Fruit fly (Drosophila melanogaster) whole organism, embryonic: ENCODE data around the gene Bx42.

Experiments used
- Asciz ChIP-seq: fragments of 200-800 bp; sonication (Bioruptor generic); optimal IDR thresholded peaks from 2 replicates; lab custom pipeline; 2017; ENCODE audit warnings: missing biosample characterization, mild to moderate bottlenecking, missing genetic modification characterization, missing genetic modification reagents
- Atf-2 ChIP-seq: fragments of 200-800 bp; sonication (Bioruptor generic); optimal IDR thresholded peaks from 2 replicates; lab custom pipeline; 2016; ENCODE audit warnings: missing biosample characterization, missing genetic modification characterization
- Atf6 ChIP-seq: fragments of 200-800 bp; sonication (Bioruptor generic); IDR thresholded peaks from 2 replicates; pipeline ENCODE4 v1.3.6; 2022; ENCODE audit warnings: missing biosample characterization, missing genetic modification characterization
- Awh ChIP-seq: fragments of 200-800 bp; sonication (Bioruptor generic); IDR thresholded peaks from 2 replicates; pipeline ENCODE4, ENCODE4 v1.3.6; 2022; ENCODE audit warnings: missing biosample characterization, missing genetic modification characterization
- BEAF-32 ChIP-seq: fragments of 200-800 bp; sonication (Bioruptor generic); optimal IDR thresholded peaks from 3 replicates; lab custom pipeline; 2017; ENCODE audit warnings: missing biosample characterization, missing genetic modification characterization, mild to moderate bottlenecking, moderate library complexity, missing genetic modification reagents
- C15 ChIP-seq: fragments of 200-800 bp; sonication (Bioruptor generic); IDR thresholded peaks from 3 replicates; pipeline ENCODE4 v1.3.6; 2022; ENCODE audit warnings: missing biosample characterization, missing genetic modification characterization
- CG10565 ChIP-seq: fragments of 200-800 bp; sonication (Bioruptor generic); optimal IDR thresholded peaks from 3 replicates; lab custom pipeline; 2016; ENCODE audit warnings: missing biosample characterization, mild to moderate bottlenecking, missing genetic modification characterization
- CG15269 ChIP-seq: fragments of 200-800 bp; sonication (Bioruptor generic); optimal IDR thresholded peaks from 2 replicates; lab custom pipeline; 2018; ENCODE audit warnings: missing biosample characterization, mild to moderate bottlenecking, missing genetic modification characterization, moderate library complexity
- CG16813 ChIP-seq: fragments of 200-800 bp; sonication (Bioruptor generic); IDR thresholded peaks from 3 replicates; pipeline ENCODE4 v1.3.6; 2022; ENCODE audit warnings: missing biosample characterization, missing genetic modification characterization; ENCODE audit not compliant: partially characterized antibody
- CG17385 ChIP-seq: fragments of 200-800 bp; sonication (Bioruptor generic); optimal IDR thresholded peaks from 3 replicates; lab custom pipeline; 2018; ENCODE audit warnings: missing biosample characterization, mild to moderate bottlenecking, missing genetic modification characterization
- CG1832 ChIP-seq: fragments of 200-800 bp; sonication (Bioruptor generic); optimal IDR thresholded peaks from 2 replicates; lab custom pipeline; 2017; ENCODE audit warnings: missing biosample characterization, mild to moderate bottlenecking, missing genetic modification characterization, inconsistent platforms
- CG2712 ChIP-seq: fragments of 200-800 bp; optimal IDR thresholded peaks from 3 replicates; lab custom pipeline; 2019; ENCODE audit warnings: missing biosample characterization, mild to moderate bottlenecking, missing genetic modification characterization, moderate library complexity
- CG3065 ChIP-seq: fragments of 200-800 bp; sonication (Bioruptor generic); optimal IDR thresholded peaks from 2 replicates; lab custom pipeline; 2016; ENCODE audit warnings: missing biosample characterization, missing genetic modification characterization
- CG3163 ChIP-seq: fragments of 200-800 bp; sonication (Bioruptor generic); optimal IDR thresholded peaks from 3 replicates; lab custom pipeline; 2016; ENCODE audit warnings: missing biosample characterization, missing genetic modification characterization
- CG6683 ChIP-seq: fragments of 200-800 bp; sonication (Bioruptor generic); optimal IDR thresholded peaks from 2 replicates; lab custom pipeline; 2017; ENCODE audit warnings: missing biosample characterization, mild to moderate bottlenecking, missing genetic modification characterization, missing genetic modification reagents
- CoRest ChIP-seq: fragments of 200-800 bp; sonication (Bioruptor generic); optimal IDR thresholded peaks from 3 replicates; lab custom pipeline; 2018; ENCODE audit warnings: missing biosample characterization, mild to moderate bottlenecking, missing genetic modification characterization, moderate library complexity
- Doc2 ChIP-seq: fragments of 200-800 bp; sonication (Bioruptor generic); IDR thresholded peaks from 2 replicates; pipeline ENCODE4 v1.3.6; 2022; ENCODE audit warnings: missing biosample characterization, missing genetic modification characterization
- Fer1 ChIP-seq: fragments of 200-800 bp; sonication (Bioruptor generic); optimal IDR thresholded peaks from 2 replicates; lab custom pipeline; 2017; ENCODE audit warnings: missing biosample characterization, mild to moderate bottlenecking, missing genetic modification characterization
- Fer3 ChIP-seq: fragments of 200-800 bp; sonication (Bioruptor generic); optimal IDR thresholded peaks from 2 replicates; lab custom pipeline; 2018; ENCODE audit warnings: missing biosample characterization, mild to moderate bottlenecking, missing genetic modification characterization, moderate library complexity
- HLH54F ChIP-seq: fragments of 200-800 bp; sonication (Bioruptor generic); optimal IDR thresholded peaks from 3 replicates; lab custom pipeline; 2016; ENCODE audit warnings: missing biosample characterization, missing genetic modification characterization
- Hey ChIP-seq: fragments of 200-800 bp; sonication (Bioruptor generic); optimal IDR thresholded peaks from 3 replicates; lab custom pipeline; 2018; ENCODE audit warnings: missing biosample characterization, mild to moderate bottlenecking, missing genetic modification characterization
- Hmr ChIP-seq: fragments of 200-800 bp; sonication (Bioruptor generic); optimal IDR thresholded peaks from 3 replicates; lab custom pipeline; 2017; ENCODE audit warnings: mild to moderate bottlenecking, missing biosample characterization, missing genetic modification reagents, missing genetic modification characterization
- Lpt ChIP-seq: fragments of >200 bp; optimal IDR thresholded peaks from 2 replicates; lab custom pipeline; 2018; ENCODE audit warnings: missing biosample characterization, missing genetic modification characterization
- MBD-R2 ChIP-seq: fragments of 200-800 bp; sonication (Bioruptor generic); IDR thresholded peaks from 2 replicates; pipeline ENCODE4 v1.3.6; 2022; ENCODE audit warnings: missing biosample characterization, missing genetic modification characterization
- MESR4 ChIP-seq: fragments of 200-800 bp; sonication (Bioruptor generic); optimal IDR thresholded peaks from 2 replicates; lab custom pipeline; 2018; ENCODE audit warnings: missing biosample characterization, mild to moderate bottlenecking, missing genetic modification characterization, moderate library complexity
- Mad ChIP-seq: fragments of 200-800 bp; sonication (Bioruptor generic); optimal IDR thresholded peaks from 2 replicates; lab custom pipeline; 2016; ENCODE audit warnings: missing biosample characterization, missing genetic modification characterization
- NFAT ChIP-seq: fragments of 200-800 bp; sonication (Bioruptor generic); IDR thresholded peaks from 2 replicates; pipeline ENCODE4 v1.3.6; 2022; ENCODE audit warnings: missing biosample characterization, missing genetic modification characterization
- Neu2 ChIP-seq: fragments of 200-800 bp; sonication (Bioruptor generic); optimal IDR thresholded peaks from 3 replicates; lab custom pipeline; 2016; ENCODE audit warnings: missing biosample characterization, missing genetic modification characterization, borderline replicate concordance
- NfI ChIP-seq: fragments of 200-800 bp; sonication (Bioruptor generic); optimal IDR thresholded peaks from 3 replicates; lab custom pipeline; 2018; ENCODE audit warnings: missing biosample characterization, mild to moderate bottlenecking, missing genetic modification characterization, moderate library complexity
- Xbp1 ChIP-seq: fragments of 200-800 bp; sonication (Bioruptor generic); optimal IDR thresholded peaks from 3 replicates; lab custom pipeline; 2016; ENCODE audit warnings: missing biosample characterization, mild to moderate bottlenecking, missing genetic modification characterization
- ab ChIP-seq: fragments of 200-800 bp; sonication (Bioruptor generic); optimal IDR thresholded peaks from 2 replicates; lab custom pipeline; 2016; ENCODE audit warnings: missing biosample characterization, missing genetic modification characterization
- ac ChIP-seq: fragments of 200-800 bp; sonication (Bioruptor generic); optimal IDR thresholded peaks from 3 replicates; lab custom pipeline; 2017; ENCODE audit warnings: missing biosample characterization, mild to moderate bottlenecking, missing genetic modification characterization
- cg ChIP-seq: fragments of 200-800 bp; sonication (Bioruptor generic); optimal IDR thresholded peaks from 3 replicates; lab custom pipeline; 2019; ENCODE audit warnings: missing biosample characterization, mild to moderate bottlenecking, missing genetic modification characterization, moderate library complexity
- en ChIP-seq: fragments of 200-800 bp; sonication (Bioruptor generic); optimal IDR thresholded peaks from 2 replicates; lab custom pipeline; 2016; ENCODE audit warnings: missing biosample characterization, missing genetic modification characterization
- gfzf ChIP-seq: fragments of 200-800 bp; sonication (Bioruptor generic); optimal IDR thresholded peaks from 2 replicates; lab custom pipeline; 2016; ENCODE audit warnings: missing biosample characterization, mild to moderate bottlenecking, missing genetic modification characterization, moderate library complexity
- jigr1 ChIP-seq: fragments of 200-800 bp; sonication (Bioruptor generic); IDR thresholded peaks from 3 replicates; pipeline ENCODE4 v1.3.6; 2022; ENCODE audit warnings: missing biosample characterization, missing genetic modification characterization
- jing ChIP-seq: fragments of 200-800 bp; sonication (Bioruptor generic); optimal IDR thresholded peaks from 2 replicates; lab custom pipeline; 2018; ENCODE audit warnings: missing biosample characterization, mild to moderate bottlenecking, missing genetic modification characterization
- kay ChIP-seq: fragments of 200-800 bp; sonication (Bioruptor generic); optimal IDR thresholded peaks from 2 replicates; lab custom pipeline; 2016; ENCODE audit warnings: missing biosample characterization, missing genetic modification characterization
- lab ChIP-seq: fragments of 200-800 bp; sonication (Bioruptor generic); optimal IDR thresholded peaks from 3 replicates; lab custom pipeline; 2017; ENCODE audit warnings: missing biosample characterization, missing genetic modification characterization, mild to moderate bottlenecking, moderate library complexity, missing genetic modification reagents
- odd ChIP-seq: fragments of 200-800 bp; sonication (Bioruptor generic); optimal IDR thresholded peaks from 2 replicates; lab custom pipeline; 2017; ENCODE audit warnings: missing biosample characterization, mild to moderate bottlenecking, missing genetic modification characterization
- org-1 ChIP-seq: fragments of 200-800 bp; sonication (Bioruptor generic); optimal IDR thresholded peaks from 2 replicates; lab custom pipeline; 2017; ENCODE audit warnings: missing biosample characterization, missing genetic modification characterization
- otp ChIP-seq: fragments of 200-800 bp; sonication (Bioruptor generic); IDR thresholded peaks from 3 replicates; pipeline ENCODE4, ENCODE4 v1.3.6; 2022; ENCODE audit warnings: missing biosample characterization, missing genetic modification characterization
- peb ChIP-seq: fragments of 200-800 bp; sonication (Bioruptor generic); IDR thresholded peaks from 2 replicates; pipeline ENCODE4 v1.3.6; 2022; ENCODE audit warnings: missing biosample characterization, missing genetic modification characterization
- pnt ChIP-seq: fragments of 200-800 bp; sonication (Bioruptor generic); optimal IDR thresholded peaks from 3 replicates; lab custom pipeline; 2016; ENCODE audit warnings: missing biosample characterization, missing genetic modification characterization
- repo ChIP-seq: fragments of 200-800 bp; sonication (Bioruptor generic); optimal IDR thresholded peaks from 2 replicates; lab custom pipeline; 2016; ENCODE audit warnings: missing biosample characterization, missing genetic modification characterization
- sd ChIP-seq: fragments of 200-800 bp; sonication (Bioruptor generic); optimal IDR thresholded peaks from 3 replicates; lab custom pipeline; 2018; ENCODE audit warnings: missing biosample characterization, mild to moderate bottlenecking, missing genetic modification characterization, moderate library complexity
- stc ChIP-seq: fragments of 200-800 bp; sonication (Bioruptor generic); IDR thresholded peaks from 2 replicates; pipeline ENCODE4 v1.3.6; 2022; ENCODE audit warnings: missing biosample characterization, missing genetic modification characterization
- tio ChIP-seq: fragments of 200-800 bp; sonication (Bioruptor generic); optimal IDR thresholded peaks from 2 replicates; lab custom pipeline; 2017; ENCODE audit warnings: missing biosample characterization, missing genetic modification characterization, inconsistent platforms
- ttk ChIP-seq: fragments of 200-800 bp; sonication (Bioruptor generic); IDR thresholded peaks from 2 replicates; pipeline ENCODE4 v2.1.2; 2022; ENCODE audit warnings: missing biosample characterization, missing genetic modification characterization
- twi ChIP-seq: fragments of 200-800 bp; optimal IDR thresholded peaks from 2 replicates; lab custom pipeline; 2019; ENCODE audit warnings: missing biosample characterization, mild to moderate bottlenecking, missing genetic modification characterization, moderate library complexity
- vvl ChIP-seq: fragments of 200-800 bp; sonication (Bioruptor generic); IDR thresholded peaks from 2 replicates; pipeline ENCODE4 v1.3.6; 2022; ENCODE audit warnings: missing biosample characterization, missing genetic modification characterization

The Bx42 gene

dm6 chrX:9080962-9081361 lies 25.4 kb downstream of the Bx42 start, which contains the start of the genes CG7246 and HP1b (continued):
- TF ChIP-seq Fer1 (GFP tag; lab: Kevin White, UChicago) (peak; percentile 68), cg (GFP tag; lab: Kevin White, UChicago) (no peak), CG3163 (GFP tag; lab: Kevin White, UChicago) (no peak), odd (GFP tag; lab: Kevin White, UChicago) (peak; percentile 16), Lpt (GFP tag; lab: Kevin White, UChicago) (no peak), CoRest (tag; lab: Kevin White, UChicago) (peak; percentile 70), sd (tag; lab: Kevin White, UChicago) (no peak), stc (GFP tag; lab: Robert Waterston, UW) (peak; percentile 74), Awh (GFP tag; lab: Robert Waterston, UW) (0 out of 2 replicates have a peak, but pooled peaks have one; percentile 42), Neu2 (GFP tag; lab: Kevin White, UChicago) (no peak), Hmr (GFP tag; lab: Kevin White, UChicago) (peak; percentile 53), CG16813 (GFP tag; lab: Robert Waterston, UW) (peak; percentile 71), peb (GFP tag; lab: Robert Waterston, UW) (peak; percentile 60), CG6683 (GFP tag; lab: Kevin White, UChicago) (peak; percentile 27), twi (tag; lab: Kevin White, UChicago) (peak; percentile 49), lab (GFP tag; lab: Kevin White, UChicago) (peak; percentile 78), Atf-2 (GFP tag; lab: Kevin White, UChicago) (no peak), gfzf (GFP tag; lab: Kevin White, UChicago) (no peak), CG10565 (GFP tag; lab: Kevin White, UChicago) (no peak), CG15269 (peak; percentile 69), Asciz (GFP tag; lab: Kevin White, UChicago) (no peak), CG17385 (peak; percentile 95), kay (GFP tag; lab: Kevin White, UChicago) (peak; percentile 27), MESR4 (GFP tag; lab: Kevin White, UChicago) (peak; percentile 25), vvl (GFP tag; lab: Robert Waterston, UW) (peak; percentile 80), C15 (GFP tag; lab: Robert Waterston, UW) (peak; percentile 76; the same call in 2 of the 3 replicates), otp (GFP tag; lab: Robert Waterston, UW) (peak; percentile 41; the same call in 1 of the 3 replicates), jigr1 (GFP tag; lab: Robert Waterston, UW) (no peak), MBD-R2 (GFP tag; lab: Robert Waterston, UW) (peak; percentile 78), CG1832 (GFP tag; lab: Kevin White, UChicago) (no peak), Xbp1 (GFP tag; lab: Kevin White, UChicago) (peak; percentile 78), NfI (GFP tag; lab: Kevin White, UChicago) (peak; percentile 62), en (no peak), pnt (GFP tag; lab: Kevin White, UChicago) (no peak), ttk (GFP tag; lab: Robert Waterston, UW) (peak; percentile 73), ac (GFP tag; lab: Kevin White, UChicago) (no peak), CG2712 (tag; lab: Kevin White, UChicago) (peak; percentile 82), Hey (no peak), Mad (peak; percentile 23), tio (GFP tag; lab: Kevin White, UChicago) (peak; percentile 42), repo (GFP tag; lab: Kevin White, UChicago) (no peak), NFAT (GFP tag; lab: Robert Waterston, UW) (peak; percentile 48; the same call in 1 of the 2 replicates), CG3065 (no peak), Atf6 (GFP tag; lab: Robert Waterston, UW) (peak; percentile 65), org-1 (no peak), BEAF-32 (GFP tag; lab: Kevin White, UChicago) (peak; percentile 73), Fer3 (tag; lab: Kevin White, UChicago) (peak; percentile 74), Doc2 (GFP tag; lab: Robert Waterston, UW) (no peak), ab (no peak), HLH54F (peak; percentile 44), jing (GFP tag; lab: Kevin White, UChicago) (no peak)
